Fruit fly (Drosophila melanogaster): Measurements from ENCODE around the gene CG31342.

Gene CG31342

dm6 chr3R:13032323-13032722, 46.5 kb downstream of the CG31342 start, which contains the start of gene ry:
Gene ry (plus strand): TSS chr3R:13032528.
- TF ChIP-seq tai (GFP tag; optimal IDR thresholded peaks at IDR 0.05): no peak
- TF ChIP-seq Rel (GFP tag; optimal IDR thresholded peaks at IDR 0.05): no peak
- peak; percentile 11 for TF ChIP-seq Rel (tag; optimal IDR thresholded peaks at IDR 0.05)

DNA sequence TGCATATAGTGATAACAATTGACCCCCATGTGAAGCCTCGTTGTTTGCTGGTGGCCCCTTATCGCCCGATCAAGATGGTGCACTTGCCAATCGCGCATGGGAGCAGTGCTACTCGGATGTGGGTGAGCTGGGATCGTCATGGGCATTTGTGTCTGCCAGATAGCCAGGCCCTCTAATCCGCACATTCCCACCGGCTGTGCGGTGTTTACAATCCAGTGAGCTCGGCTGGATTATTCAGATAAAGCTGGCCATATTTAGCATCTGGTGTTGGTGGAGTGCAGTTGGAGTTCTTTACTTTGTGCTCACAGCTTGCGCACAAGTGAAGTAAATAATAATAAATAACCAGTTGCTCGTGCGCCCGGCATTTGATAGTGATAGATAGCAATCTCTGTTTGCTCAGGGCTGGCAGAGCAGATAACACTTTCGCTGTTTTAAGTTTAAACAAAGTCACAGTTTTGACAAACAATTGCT, 47.2 kb downstream of the CG31342 start:
- peak; percentile 39 for TF ChIP-seq Hr83 (GFP tag; optimal IDR thresholded peaks at IDR 0.05; ENCODE audit: poor library complexity, severe bottlenecking)
- peak in 1 of 2 experiments; percentile 16 for TF ChIP-seq foxo (GFP tag; optimal IDR thresholded peaks at IDR 0.05)
- no peak for TF ChIP-seq Vsx2 (GFP tag; optimal IDR thresholded peaks at IDR 0.05; ENCODE audit: partially characterized antibody)
- TF ChIP-seq br (GFP tag; optimal IDR thresholded peaks at IDR 0.05): peak; percentile 15

dm6 chr3R:13033670-13034069, 47.8 kb downstream of the CG31342 start:
- TF ChIP-seq usp (GFP tag; optimal IDR thresholded peaks at IDR 0.05): no peak
- no peak for TF ChIP-seq h (GFP tag; optimal IDR thresholded peaks at IDR 0.05)
- no peak for TF ChIP-seq sage (GFP tag; optimal IDR thresholded peaks at IDR 0.05)
- no peak for TF ChIP-seq Dfd (GFP tag; optimal IDR thresholded peaks at IDR 0.05)
- no peak for TF ChIP-seq Hnf4 (GFP tag; optimal IDR thresholded peaks at IDR 0.05)
- TF ChIP-seq OdsH (GFP tag; optimal IDR thresholded peaks at IDR 0.05): no peak
- TF ChIP-seq CG9705 (GFP tag; optimal IDR thresholded peaks at IDR 0.05): no peak
- TF ChIP-seq psq (GFP tag; optimal IDR thresholded peaks at IDR 0.05): no peak
- no peak for TF ChIP-seq dl (GFP tag; optimal IDR thresholded peaks at IDR 0.05; ENCODE audit: insufficient read depth in 1 of 2, partially characterized antibody in 2 of 2)
- TF ChIP-seq lola (GFP tag; optimal IDR thresholded peaks at IDR 0.05): no peak
- TF ChIP-seq HLH106 (tag; optimal IDR thresholded peaks at IDR 0.05): no peak
- no peak for TF ChIP-seq foxo (GFP tag; optimal IDR thresholded peaks at IDR 0.05)

DNA sequence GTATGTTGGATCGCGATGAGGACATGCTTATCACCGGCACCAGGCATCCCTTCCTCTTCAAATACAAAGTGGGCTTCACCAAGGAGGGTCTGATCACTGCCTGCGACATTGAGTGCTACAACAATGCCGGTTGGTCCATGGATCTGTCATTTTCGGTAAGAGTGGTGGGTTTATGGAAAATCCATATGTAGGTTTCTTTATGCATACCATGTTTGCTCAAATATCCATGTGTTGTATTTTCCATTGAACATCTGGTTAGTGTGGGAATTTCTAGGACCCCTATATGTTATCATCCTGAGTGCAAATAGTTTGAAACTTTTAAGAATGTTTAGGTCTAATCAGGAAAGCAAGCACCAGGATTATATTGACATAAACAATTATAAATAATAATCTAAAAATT, 50.2 kb downstream of the CG31342 start:
- TF ChIP-seq psq (GFP tag; optimal IDR thresholded peaks at IDR 0.05) (no peak), ey (GFP tag; optimal IDR thresholded peaks at IDR 0.05) (no peak), Myc (optimal IDR thresholded peaks at IDR 0.05) (no peak), dl (GFP tag; optimal IDR thresholded peaks at IDR 0.05; ENCODE audit: insufficient read depth in 1 of 2, partially characterized antibody in 2 of 2) (no peak), jim (GFP tag; optimal IDR thresholded peaks at IDR 0.05) (no peak), br (GFP tag; optimal IDR thresholded peaks at IDR 0.05) (no peak), GATAd (GFP tag; optimal IDR thresholded peaks at IDR 0.05) (no peak), dsf (GFP tag; optimal IDR thresholded peaks at IDR 0.05; ENCODE audit: borderline replicate concordance) (no peak), Dif (GFP tag; optimal IDR thresholded peaks at IDR 0.05; ENCODE audit: partially characterized antibody) (no peak), fru (GFP tag; optimal IDR thresholded peaks at IDR 0.05) (no peak), Hr83 (GFP tag; optimal IDR thresholded peaks at IDR 0.05; ENCODE audit: poor library complexity, severe bottlenecking) (no peak), Sp1 (GFP tag; optimal IDR thresholded peaks at IDR 0.05) (no peak), pan (optimal IDR thresholded peaks at IDR 0.05) (no peak), Jra (GFP tag; optimal IDR thresholded peaks at IDR 0.05) (no peak)

dm6 chr3R:13038075-13038474, 52.2 kb downstream of the CG31342 start, which contains the start of gene CG11668:
Gene CG11668 (plus strand): TSS chr3R:13038375.
- TF ChIP-seq Hr83 (GFP tag; optimal IDR thresholded peaks at IDR 0.05; ENCODE audit: poor library complexity, severe bottlenecking) (no peak), dmrt93B (GFP tag; optimal IDR thresholded peaks at IDR 0.05) (no peak), CG32264 (GFP tag; optimal IDR thresholded peaks at IDR 0.05) (no peak), dsf (GFP tag; optimal IDR thresholded peaks at IDR 0.05; ENCODE audit: borderline replicate concordance) (no peak), Dfd (GFP tag; optimal IDR thresholded peaks at IDR 0.05) (no peak), tai (GFP tag; optimal IDR thresholded peaks at IDR 0.05) (no peak), foxo (GFP tag; optimal IDR thresholded peaks at IDR 0.05) (no peak), Jra (GFP tag; optimal IDR thresholded peaks at IDR 0.05) (no peak), Rel (GFP tag; optimal IDR thresholded peaks at IDR 0.05) (no peak), Rel (tag; optimal IDR thresholded peaks at IDR 0.05) (no peak), psq (GFP tag; optimal IDR thresholded peaks at IDR 0.05) (no peak), jim (GFP tag; optimal IDR thresholded peaks at IDR 0.05) (no peak), Dif (GFP tag; optimal IDR thresholded peaks at IDR 0.05; ENCODE audit: partially characterized antibody) (no peak), lola (GFP tag; optimal IDR thresholded peaks at IDR 0.05) (no peak)
